In genomic region chrX:356232-356631, dm6 we compare ENCODE assay signal across 3 fruit fly cellular contexts.
TF ChIP-seq lines count a peak whose summit lies in the region.

Gene y (plus strand): TSS chrX:356509.

- no peak for TF ChIP-seq CTCF in whole organism, embryonic (GFP tag; optimal IDR thresholded peaks at IDR 0.05; lab: Kevin White, UChicago)

TF ChIP-seq in whole organism, embryonic, 481 proteins besides CTCF, POLR2A, EP300 and RAD21:
- TF ChIP-seq sens (GFP tag; lab: Kevin White, UChicago) (peak; percentile 75), Nf-YA (GFP tag; IDR thresholded peaks at IDR 0.05; lab: Robert Waterston, UW) (no peak), tgo (GFP tag; IDR thresholded peaks at IDR 0.05; lab: Robert Waterston, UW) (0 out of 3 replicates have a peak, but pooled peaks have one; percentile 32), Oaz (GFP tag; IDR thresholded peaks at IDR 0.05; lab: Robert Waterston, UW) (no peak), sqz (GFP tag; optimal IDR thresholded peaks at IDR 0.05; lab: Kevin White, UChicago) (peak; percentile 12), Mrtf (GFP tag; IDR thresholded peaks at IDR 0.05; lab: Robert Waterston, UW) (no peak), CG12769 (tag; optimal IDR thresholded peaks at IDR 0.05; lab: Kevin White, UChicago) (peak; percentile 17), Nf-YB (GFP tag; optimal IDR thresholded peaks at IDR 0.05; lab: Kevin White, UChicago) (peak; percentile 60), CG6689 (GFP tag; IDR thresholded peaks at IDR 0.05; lab: Robert Waterston, UW) (0 out of 2 replicates have a peak, but pooled peaks have one; percentile 9), CG13894 (tag; optimal IDR thresholded peaks at IDR 0.05; lab: Kevin White, UChicago) (peak; percentile 89), Deaf1 (tag; optimal IDR thresholded peaks at IDR 0.05; lab: Kevin White, UChicago) (peak; percentile 92), jing (GFP tag; optimal IDR thresholded peaks at IDR 0.05; lab: Kevin White, UChicago) (peak; percentile 22), Med (GFP tag; lab: Kevin White, UChicago) (peak; percentile 39), oc (tag; optimal IDR thresholded peaks at IDR 0.05; lab: Kevin White, UChicago) (peak; percentile 37), lov (optimal IDR thresholded peaks at IDR 0.05; lab: Kevin White, UChicago) (no peak), lov (GFP tag; IDR thresholded peaks at IDR 0.05; lab: Robert Waterston, UW) (0 out of 3 replicates have a peak, but pooled peaks have one; percentile 52), Stat92E (GFP tag; optimal IDR thresholded peaks at IDR 0.05; lab: Kevin White, UChicago) (no peak), CG16815 (GFP tag; optimal IDR thresholded peaks at IDR 0.05; lab: Kevin White, UChicago) (no peak), CG2199 (GFP tag; IDR thresholded peaks at IDR 0.05; lab: Robert Waterston, UW) (peak; percentile 82; the same call in 2 of the 3 replicates), CG3847 (GFP tag; IDR thresholded peaks at IDR 0.05; lab: Robert Waterston, UW) (no peak)

TF ChIP-seq in whole organism, prepupa, 60 proteins besides CTCF, POLR2A, EP300 and RAD21:
- no peak for TF ChIP-seq CG3919 (GFP tag; optimal IDR thresholded peaks at IDR 0.05; lab: Kevin White, UChicago)
- TF ChIP-seq Eip78C (GFP tag; lab: Kevin White, UChicago): peak; percentile 43
- no peak for TF ChIP-seq CG8119 (GFP tag; IDR thresholded peaks at IDR 0.05; lab: Robert Waterston, UW)
- TF ChIP-seq fd59A (GFP tag; optimal IDR thresholded peaks at IDR 0.05; lab: Kevin White, UChicago): no peak
- TF ChIP-seq acj6 (GFP tag; optimal IDR thresholded peaks at IDR 0.05; lab: Kevin White, UChicago): no peak
- TF ChIP-seq Ets21C (GFP tag; optimal IDR thresholded peaks at IDR 0.05; lab: Kevin White, UChicago): no peak
- TF ChIP-seq esn (GFP tag; optimal IDR thresholded peaks at IDR 0.05; lab: Kevin White, UChicago): no peak

TF ChIP-seq in whole organism, pupa, 21 proteins besides CTCF, POLR2A, EP300 and RAD21:
- TF ChIP-seq rn (GFP tag; IDR thresholded peaks at IDR 0.05; lab: Robert Waterston, UW): 0 out of 2 replicates have a peak, but pooled peaks have one; percentile 3
- TF ChIP-seq EcR (GFP tag; optimal IDR thresholded peaks at IDR 0.05; lab: Kevin White, UChicago): no peak
